Worm (Caenorhabditis elegans): Measurements from ENCODE around the gene Y59A8A.8.

- TF ChIP-seq ceh-6 (GFP tag; optimal IDR thresholded peaks at IDR 0.05), result no peak
- no peak for TF ChIP-seq lim-6 (tag; optimal IDR thresholded peaks at IDR 0.05)
- no peak for TF ChIP-seq pqm-1 (tag; optimal IDR thresholded peaks at IDR 0.05)
- no peak for TF ChIP-seq hlh-6 (tag; optimal IDR thresholded peaks at IDR 0.05)
- no peak for TF ChIP-seq ceh-9 (tag; optimal IDR thresholded peaks at IDR 0.05)
- no peak for TF ChIP-seq ama-1 (optimal IDR thresholded peaks at IDR 0.05)
- TF ChIP-seq nfya-1 (tag; optimal IDR thresholded peaks at IDR 0.05), result no peak
- no peak for TF ChIP-seq che-1 (tag; optimal IDR thresholded peaks at IDR 0.05)
- TF ChIP-seq rnt-1 (tag; optimal IDR thresholded peaks at IDR 0.05), result no peak
- TF ChIP-seq dve-1 (tag; optimal IDR thresholded peaks at IDR 0.05), result no peak
- no peak for TF ChIP-seq F13H6.1 (tag; optimal IDR thresholded peaks at IDR 0.05)
- TF ChIP-seq lin-11 (tag; optimal IDR thresholded peaks at IDR 0.05), result no peak
Measured at ce11 chrV:17891317-17891716, 25.9 kb downstream of the Y59A8A.8 start.

Data from whole organism, late embryonic.